Worm (Caenorhabditis elegans): ENCODE results near the gene B0280.2.

DNA sequence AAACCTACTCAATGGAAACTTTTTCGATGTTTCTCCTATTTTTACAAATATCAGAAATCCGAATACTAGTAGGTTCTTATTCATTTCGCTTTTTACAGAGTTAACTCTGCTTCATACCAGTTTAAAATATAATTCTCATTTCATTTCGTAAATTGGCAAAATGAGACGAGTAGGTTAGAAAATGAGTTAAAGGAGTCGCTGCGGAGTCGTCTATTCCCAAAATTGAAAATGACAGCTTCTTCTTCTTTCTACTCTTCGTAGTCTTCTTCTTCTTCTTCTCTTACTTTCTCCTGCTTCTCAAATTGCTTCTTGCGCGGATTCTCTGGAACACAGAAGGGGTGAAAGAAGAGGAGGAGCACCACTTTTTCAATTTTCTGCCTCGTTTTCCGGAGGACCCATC is 20.3 kb downstream of the B0280.2 start, which contains the start of gene glr-2:
- TF ChIP-seq flt-1 (GFP tag; IDR thresholded peaks at IDR 0.05) (no peak), ztf-23 (GFP tag; IDR thresholded peaks at IDR 0.05) (0 out of 2 replicates have a peak, but pooled peaks have one; percentile 48), ref-1 (GFP tag; conservative IDR thresholded peaks at IDR 0.05) (no peak), T22C8.4 (GFP tag; IDR thresholded peaks at IDR 0.05) (no peak), klf-2 (GFP tag; conservative IDR thresholded peaks at IDR 0.05) (no peak), cog-1 (tag; optimal IDR thresholded peaks at IDR 0.05) (no peak), med-1 (GFP tag; optimal IDR thresholded peaks at IDR 0.05; ENCODE audit: insufficient read depth) (no peak)

All from whole organism, midembryonic.